Worm (Caenorhabditis elegans): ENCODE measurements around the gene sri-34.
"Not testable (repeated sequence)": the region's sequence is repeated elsewhere in the genome, so short reads cannot be mapped to it uniquely, and the experiment has no call there.

sri-34 gene

DNA sequence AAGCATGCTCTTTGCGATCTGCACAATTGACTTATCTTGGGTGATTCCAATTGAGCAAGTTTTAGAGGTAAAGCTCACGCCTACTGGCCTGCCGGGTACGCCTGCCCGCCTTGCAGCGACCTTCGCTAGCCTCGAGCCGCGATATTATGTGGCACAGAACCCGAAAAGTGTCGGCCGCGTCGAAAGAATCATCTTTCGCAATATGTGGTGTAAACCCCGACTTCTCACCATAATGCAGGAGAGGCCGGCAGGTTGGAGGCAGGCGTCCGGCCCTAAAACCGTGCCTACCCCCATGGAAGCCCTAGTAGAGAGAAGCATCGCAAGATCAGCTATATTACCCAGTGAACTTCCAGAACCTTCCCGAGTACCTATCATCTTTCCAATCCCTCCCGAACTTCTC lies 27.0 kb upstream of the sri-34 start:
- TF ChIP-seq ZK546.5 (tag; optimal IDR thresholded peaks at IDR 0.05) (no peak), elt-3 (tag; optimal IDR thresholded peaks at IDR 0.05) (no peak), nhr-23 (tag; optimal IDR thresholded peaks at IDR 0.05) (no peak), ceh-28 (tag; optimal IDR thresholded peaks at IDR 0.05) (no peak), ama-1 (optimal IDR thresholded peaks at IDR 0.05) (no peak), nhr-43 (tag; optimal IDR thresholded peaks at IDR 0.05; ENCODE audit: poor library complexity, severe bottlenecking) (no peak), R02D3.7 (tag; optimal IDR thresholded peaks at IDR 0.05) (no peak), fkh-10 (GFP tag; optimal IDR thresholded peaks at IDR 0.05) (no peak), skn-1 (tag; optimal IDR thresholded peaks at IDR 0.05) (no peak), ceh-82 (tag; optimal IDR thresholded peaks at IDR 0.05) (no peak), nhr-28 (tag; optimal IDR thresholded peaks at IDR 0.05) (no peak)

DNA sequence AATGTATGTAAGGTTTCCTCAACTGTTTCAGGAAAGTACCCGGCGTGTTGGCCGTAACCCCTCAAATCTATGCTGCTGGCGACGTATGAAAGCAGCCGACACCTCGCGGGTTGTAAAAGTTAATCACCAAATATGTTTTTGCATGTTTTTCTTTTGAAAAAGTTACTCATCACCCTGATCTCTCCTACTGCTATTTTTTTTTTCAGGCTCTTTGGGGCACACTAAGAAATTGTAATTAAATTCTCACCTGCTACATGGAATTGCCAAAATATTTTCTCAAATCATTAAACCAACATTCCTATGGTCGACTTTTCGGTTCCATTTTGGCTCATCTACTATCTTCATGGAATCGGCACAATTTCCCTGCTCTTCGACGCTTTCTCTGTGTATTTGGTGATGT lies 26.0 kb upstream of the sri-34 start, which contains the start of gene sri-78:
TSS of gene sri-78 (plus strand) at position 301 of the 400 bp plus-strand sequence.
- not testable (repeated sequence) for TF ChIP-seq mml-1, nhr-237, ceh-16 (tag; optimal IDR thresholded peaks at IDR 0.05)

DNA sequence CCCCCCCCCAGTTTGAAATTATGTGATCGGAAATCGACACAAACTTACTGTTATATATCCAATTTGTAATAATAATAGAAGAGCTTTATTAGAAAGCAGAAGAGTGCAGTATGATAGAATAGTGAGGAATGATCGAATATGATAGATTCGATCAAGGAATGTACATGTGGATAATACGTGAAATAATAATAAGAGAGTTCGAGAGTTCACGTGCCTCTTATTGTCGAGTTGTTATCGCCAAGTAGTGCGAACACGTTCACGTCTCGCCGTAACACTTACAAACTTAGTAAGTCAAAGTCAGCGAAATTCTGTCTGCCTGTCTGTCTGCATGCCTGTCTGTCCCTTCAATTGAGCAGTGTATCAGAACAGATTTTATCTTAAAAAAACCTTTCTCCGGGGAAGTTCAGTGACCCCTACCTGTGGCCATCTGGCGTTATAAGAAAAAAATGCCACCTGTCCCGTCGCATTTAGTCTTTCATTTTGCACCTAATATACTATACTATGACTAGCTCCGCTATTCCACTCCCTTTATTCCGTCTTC lies 24.5 kb upstream of the sri-34 start, which contains the start of the genes Y27F2A.6 and Y27F2A.8:
TSS of gene Y27F2A.6 (minus strand) at position 101 of the 541 bp plus-strand sequence.
TSS of gene Y27F2A.8 (plus strand) at position 491 of the 541 bp plus-strand sequence.
- TF ChIP-seq ama-1 (optimal IDR thresholded peaks at IDR 0.05); lin-15B (tag; optimal IDR thresholded peaks at IDR 0.05); unc-39 (tag; optimal IDR thresholded peaks at IDR 0.05): not testable (repeated sequence)

DNA sequence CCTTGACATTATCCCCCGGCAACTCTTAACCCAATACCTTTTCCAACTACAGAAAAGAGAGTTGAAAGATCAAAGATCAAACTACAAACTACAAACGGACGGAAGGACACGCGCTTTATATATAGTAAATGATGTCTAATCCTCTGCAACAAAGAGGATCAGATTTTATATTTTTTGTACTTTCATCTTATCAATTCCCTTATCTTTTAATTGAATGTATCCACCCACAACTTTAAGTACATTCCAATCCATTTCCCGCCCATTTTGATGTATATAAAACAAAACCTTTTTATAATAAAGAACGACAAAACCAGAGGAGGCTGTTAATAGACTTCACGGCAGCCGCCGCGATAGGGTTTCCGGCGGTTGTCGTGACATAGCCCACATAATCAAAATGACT lies 18.8 kb upstream of the sri-34 start, which contains the start of gene sri-40:
TSS of gene sri-40 (plus strand) at position 301 of the 400 bp plus-strand sequence.
- TF ChIP-seq nhr-237, pqm-1, ztf-11 (tag; optimal IDR thresholded peaks at IDR 0.05): not testable (repeated sequence)

DNA sequence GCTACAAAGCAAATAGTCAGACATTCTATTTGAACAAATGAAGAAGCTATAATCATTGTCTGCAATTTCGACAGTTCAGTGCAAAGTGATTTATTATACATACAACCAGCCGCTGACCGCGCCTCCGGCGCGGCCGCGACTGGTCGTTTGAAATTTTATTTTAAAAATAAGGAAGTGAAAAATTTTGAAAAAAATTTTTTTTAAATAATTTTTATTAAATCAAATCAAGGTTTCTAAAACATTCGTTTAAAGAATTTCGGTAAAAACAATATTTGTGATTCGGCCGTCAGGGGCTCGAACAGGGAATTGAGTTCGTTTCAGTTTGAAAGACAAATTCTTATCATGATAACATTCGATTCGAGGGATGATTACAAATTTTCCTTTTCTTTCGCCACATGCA lies 13.3 kb upstream of the sri-34 start, which contains the start of gene Y27F2A.10:
TSS of gene Y27F2A.10 (minus strand) at position 101 of the 400 bp plus-strand sequence.
- no peak for TF ChIP-seq unc-62 (GFP tag; optimal IDR thresholded peaks at IDR 0.05)
- TF ChIP-seq sea-2 (GFP tag; optimal IDR thresholded peaks at IDR 0.05) = no peak
- no peak for TF ChIP-seq fkh-10 (GFP tag; optimal IDR thresholded peaks at IDR 0.05)
- TF ChIP-seq ZK546.5 (tag; optimal IDR thresholded peaks at IDR 0.05) = no peak
- TF ChIP-seq ceh-9 (tag; optimal IDR thresholded peaks at IDR 0.05) = no peak
- no peak for TF ChIP-seq egl-27 (tag; optimal IDR thresholded peaks at IDR 0.05)
- TF ChIP-seq mml-1 (tag; optimal IDR thresholded peaks at IDR 0.05) = no peak

DNA sequence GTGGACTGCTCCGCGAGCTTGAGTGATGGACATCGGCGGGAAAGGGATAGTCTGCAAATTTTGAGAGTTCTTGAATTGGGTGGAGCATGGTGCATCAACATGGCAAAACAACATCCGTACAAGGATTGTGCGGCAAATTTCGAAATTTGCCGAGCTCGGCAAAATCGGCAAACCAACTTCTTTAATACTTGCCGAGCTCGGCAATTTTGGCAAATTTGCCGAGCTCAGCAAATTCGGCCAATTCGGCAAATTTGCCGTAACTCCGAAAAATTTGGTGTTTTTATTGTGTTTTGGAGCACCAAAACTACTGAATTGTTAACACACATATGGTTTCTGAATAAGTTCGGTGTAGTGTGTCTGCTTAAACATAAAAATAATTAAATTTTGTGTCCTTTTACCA lies 11.2 kb upstream of the sri-34 start, which contains the start of gene fbxc-55:
TSS of gene fbxc-55 (minus strand) at position 101 of the 400 bp plus-strand sequence.
- TF ChIP-seq R02D3.7 (tag; optimal IDR thresholded peaks at IDR 0.05) (no peak), daf-12 (tag; optimal IDR thresholded peaks at IDR 0.05) (no peak), eor-1 (tag; optimal IDR thresholded peaks at IDR 0.05) (no peak), ceh-9 (tag; optimal IDR thresholded peaks at IDR 0.05) (no peak), egl-5 (tag; optimal IDR thresholded peaks at IDR 0.05) (no peak), tbx-2 (tag; optimal IDR thresholded peaks at IDR 0.05) (no peak)

DNA sequence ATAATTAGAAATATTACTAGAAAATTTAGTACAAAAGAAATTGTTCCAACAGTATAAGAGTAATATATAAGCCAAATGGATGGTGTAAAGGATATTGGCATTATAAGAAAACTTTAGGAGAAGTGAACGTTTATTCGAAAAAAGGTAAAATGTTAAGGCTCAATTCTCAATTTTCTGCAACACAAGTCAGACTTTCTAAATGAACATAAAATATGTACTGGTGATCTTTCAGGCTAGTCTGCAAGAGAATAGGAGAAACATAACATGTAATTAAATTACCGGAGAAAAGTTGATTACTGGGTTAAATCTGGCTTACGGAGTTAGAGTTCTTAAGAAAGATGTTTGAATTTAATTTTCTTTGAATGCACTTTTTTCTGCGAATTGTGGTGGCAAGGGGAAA lies 2.1 kb downstream of the sri-34 start, which contains the start of gene sri-33:
TSS of gene sri-33 (minus strand) at position 101 of the 400 bp plus-strand sequence.
- TF ChIP-seq nhr-25 (tag; optimal IDR thresholded peaks at IDR 0.05) = no peak
- no peak for TF ChIP-seq nhr-28 (tag; optimal IDR thresholded peaks at IDR 0.05)
- no peak for TF ChIP-seq nhr-43 (tag; optimal IDR thresholded peaks at IDR 0.05; ENCODE audit: poor library complexity, severe bottlenecking)
- TF ChIP-seq mdl-1 (tag; optimal IDR thresholded peaks at IDR 0.05) = no peak
- no peak for TF ChIP-seq fkh-10 (GFP tag; optimal IDR thresholded peaks at IDR 0.05)
- TF ChIP-seq nhr-67 (tag; optimal IDR thresholded peaks at IDR 0.05) = no peak
- TF ChIP-seq ceh-16 (tag; optimal IDR thresholded peaks at IDR 0.05) = no peak
- no peak for TF ChIP-seq fos-1 (tag; optimal IDR thresholded peaks at IDR 0.05)
- TF ChIP-seq ceh-28 (tag; optimal IDR thresholded peaks at IDR 0.05) = no peak
